Worm (Caenorhabditis elegans) whole organism, L1 larva: Measurements from ENCODE around the gene ppat-1.

Experiments
- egl-27 ChIP-seq, 2 experiments: fragments of 150-350 bp in 1 of 2; sonication (generic microtip); optimal IDR thresholded peaks; 3 replicates each; lab custom pipeline; 2017 to 2018; ENCODE audit warnings: missing biosample characterization in 2 of 2, missing genetic modification characterization in 2 of 2, missing genetic modification reagents in 2 of 2
- lin-13 ChIP-seq: fragments of 150-350 bp; optimal IDR thresholded peaks from 2 replicates; lab custom pipeline; 2014; ENCODE audit warnings: missing biosample characterization, missing genetic modification reagents, missing genetic modification characterization
- lin-39 ChIP-seq: fragments of 150-350 bp; optimal IDR thresholded peaks from 2 replicates; lab custom pipeline; 2014; ENCODE audit warnings: missing biosample characterization, missing genetic modification reagents, missing genetic modification characterization
- pag-3 ChIP-seq: sonication (generic microtip); optimal IDR thresholded peaks from 2 replicates; lab custom pipeline; 2017; ENCODE audit warnings: missing genetic modification characterization, mild to moderate bottlenecking, missing compliant biosample characterization, antibody characterized with exemption, borderline replicate concordance; ENCODE audit not compliant: insufficient read depth

ce11 chrIII:4715088-4715487 is 26.0 kb downstream of the ppat-1 start, which contains the start of gene him-18:
- TF ChIP-seq lin-39 (tag; lab: Kevin White, UChicago) = no peak
- TF ChIP-seq pag-3 (tag; lab: Kevin White, UChicago) = no peak
- TF ChIP-seq egl-27 (tag; optimal IDR thresholded peaks at IDR 0.05; lab: Kevin White, UChicago) = no peak
- no peak for TF ChIP-seq lin-13 (GFP tag; lab: Kevin White, UChicago)
